Worm (Caenorhabditis elegans): ENCODE data around the gene Y60A3A.24.
"Not testable (repeated sequence)": the region's sequence is repeated elsewhere in the genome, so short reads cannot be mapped to it uniquely, and the experiment has no call there.

DNA sequence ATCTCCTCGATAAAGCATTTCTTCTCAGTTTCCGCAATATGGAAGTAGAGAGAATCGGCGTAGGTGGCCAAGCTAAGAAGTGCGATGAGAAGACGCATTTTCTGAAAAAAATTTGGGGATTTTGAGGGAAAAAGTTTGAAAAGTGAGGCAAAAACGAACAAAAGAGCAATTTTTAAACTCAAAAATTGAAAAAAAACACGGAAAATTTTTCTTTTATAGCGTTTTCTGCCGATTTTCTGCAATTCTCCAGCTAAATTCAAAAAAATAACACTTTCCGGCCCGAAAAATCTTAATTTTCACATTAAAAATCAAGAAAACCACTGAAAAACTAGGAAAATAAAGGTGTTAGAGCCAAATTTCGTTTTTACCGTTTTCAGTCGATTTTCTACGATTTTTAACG, 32.7 kb downstream of the Y60A3A.24 start, which contains the start of gene tmed-4:
- not testable (repeated sequence) for TF ChIP-seq grh-1 (GFP tag; IDR thresholded peaks at IDR 0.05); nhr-77 (tag; optimal IDR thresholded peaks at IDR 0.05); mdl-1 (tag; optimal IDR thresholded peaks at IDR 0.05)
